Worm (Caenorhabditis elegans) whole organism, midembryonic: ENCODE results near the gene sri-31.

Experiments
- T22C8.4 ChIP-seq: fragments of 200-800 bp; sonication (Bioruptor generic); IDR thresholded peaks from 2 replicates; pipeline ENCODE4 v1.3.6; 2022; ENCODE audit warnings: missing genetic modification characterization, missing compliant biosample characterization
- cog-1 ChIP-seq: sonication (generic microtip); optimal IDR thresholded peaks from 2 replicates; lab custom pipeline; 2016; ENCODE audit warnings: missing genetic modification characterization, missing compliant biosample characterization
- flt-1 ChIP-seq: fragments of 200-800 bp; sonication (Bioruptor generic); IDR thresholded peaks from 2 replicates; pipeline ENCODE4 v1.3.6; 2022; ENCODE audit warnings: missing genetic modification characterization, missing compliant biosample characterization
- med-1 ChIP-seq: sonication (generic microtip); optimal IDR thresholded peaks from 2 replicates; lab custom pipeline; 2017; ENCODE audit warnings: missing genetic modification characterization, mild to moderate bottlenecking, missing compliant biosample characterization, antibody characterized with exemption, missing genetic modification reagents; ENCODE audit not compliant: insufficient read depth
- ref-1 ChIP-seq: fragments of 200-800 bp; sonication (Bioruptor generic); conservative IDR thresholded peaks from 2 replicates; pipeline ENCODE4 v1.3.6; 2022; ENCODE audit warnings: missing genetic modification reagents, missing genetic modification characterization, missing compliant biosample characterization

DNA sequence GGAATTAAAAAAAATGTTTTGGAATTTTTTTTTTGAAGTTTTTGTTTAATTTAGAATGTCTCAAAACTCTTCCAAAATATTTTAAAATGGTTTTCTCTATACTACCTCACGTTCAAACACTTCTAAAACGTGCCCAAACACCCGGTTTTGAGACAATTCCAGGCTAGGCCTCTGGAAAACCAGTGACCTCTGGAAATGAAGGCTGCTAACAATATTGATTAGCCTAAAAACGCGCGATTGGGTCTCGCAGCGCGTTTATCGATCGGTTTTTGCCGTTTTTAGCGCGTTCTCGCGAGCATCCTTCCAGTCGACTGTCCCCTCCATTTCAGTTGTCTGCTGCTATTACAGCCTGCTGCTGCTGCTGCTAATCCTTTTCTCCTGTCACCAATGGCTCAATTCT lies 10.0 kb downstream of the sri-31 start, which contains the start of gene Y25C1A.6:
- TF ChIP-seq T22C8.4 (GFP tag; lab: Robert Waterston, UW) = no peak
- TF ChIP-seq ref-1 (GFP tag; lab: Robert Waterston, UW) = no peak
- no peak for TF ChIP-seq cog-1 (tag; lab: Kevin White, UChicago)
- TF ChIP-seq flt-1 (GFP tag; lab: Robert Waterston, UW) = no peak
- no peak for TF ChIP-seq med-1 (GFP tag; lab: Kevin White, UChicago)
